Fruit fly (Drosophila melanogaster) whole organism, embryonic: Measurements from ENCODE around the gene hob.

Source experiments
- NC2α ChIP-seq: fragments of 200-800 bp; sonication (Bioruptor generic); optimal IDR thresholded peaks from 2 replicates; lab custom pipeline; 2016; ENCODE audit warnings: missing biosample characterization, missing genetic modification characterization
- ab ChIP-seq: fragments of 200-800 bp; sonication (Bioruptor generic); optimal IDR thresholded peaks from 2 replicates; lab custom pipeline; 2016; ENCODE audit warnings: missing biosample characterization, missing genetic modification characterization
- amos ChIP-seq: fragments of 200-800 bp; sonication (Bioruptor generic); IDR thresholded peaks from 2 replicates; pipeline ENCODE4 v1.3.6; 2022; ENCODE audit warnings: missing biosample characterization, missing genetic modification characterization; ENCODE audit not compliant: partially characterized antibody
- bowl ChIP-seq: fragments of 200-800 bp; sonication (Bioruptor generic); IDR thresholded peaks from 2 replicates; pipeline ENCODE4 v1.3.6; 2022; ENCODE audit warnings: missing biosample characterization, missing genetic modification characterization
- btn ChIP-seq: fragments of 200-800 bp; sonication (Bioruptor generic); optimal IDR thresholded peaks from 2 replicates; lab custom pipeline; 2016; ENCODE audit warnings: missing biosample characterization, missing genetic modification characterization
- dysf ChIP-seq: fragments of 200-800 bp; sonication (Bioruptor generic); IDR thresholded peaks from 3 replicates; pipeline ENCODE4 v1.3.6; 2022; ENCODE audit warnings: missing biosample characterization, missing genetic modification characterization
- ems ChIP-seq: fragments of 200-800 bp; sonication (Bioruptor generic); optimal IDR thresholded peaks from 3 replicates; lab custom pipeline; 2016; ENCODE audit warnings: missing biosample characterization, missing genetic modification characterization
- luna ChIP-seq: fragments of 200-800 bp; sonication (Bioruptor generic); optimal IDR thresholded peaks from 2 replicates; lab custom pipeline; 2016; ENCODE audit warnings: missing biosample characterization, missing genetic modification characterization

DNA sequence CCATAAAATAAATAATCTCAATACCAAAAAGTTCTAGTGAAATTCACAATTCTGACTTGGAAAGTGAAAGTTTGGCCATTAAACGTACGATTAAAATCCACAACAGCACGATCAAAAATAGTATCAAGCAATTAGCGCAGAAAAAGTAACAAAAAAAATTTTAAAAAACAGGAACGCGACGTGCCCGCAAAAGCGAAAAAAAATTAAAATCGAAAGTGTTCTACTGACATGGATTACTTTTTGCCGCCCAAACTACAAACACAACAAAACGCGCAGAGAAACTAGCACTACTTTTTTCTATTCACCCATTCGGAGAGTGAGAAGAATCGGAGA lies 30.9 kb upstream of the hob start:
- TF ChIP-seq dysf (GFP tag; lab: Robert Waterston, UW) (no peak), ab (GFP tag; lab: Kevin White, UChicago) (no peak), NC2α (GFP tag; lab: Kevin White, UChicago) (no peak), ems (no peak), bowl (no peak), luna (GFP tag; lab: Kevin White, UChicago) (no peak), btn (GFP tag; lab: Kevin White, UChicago) (no peak), amos (GFP tag; lab: Robert Waterston, UW) (no peak)
